Worm (Caenorhabditis elegans): ENCODE results near the gene fbxb-26.

DNA sequence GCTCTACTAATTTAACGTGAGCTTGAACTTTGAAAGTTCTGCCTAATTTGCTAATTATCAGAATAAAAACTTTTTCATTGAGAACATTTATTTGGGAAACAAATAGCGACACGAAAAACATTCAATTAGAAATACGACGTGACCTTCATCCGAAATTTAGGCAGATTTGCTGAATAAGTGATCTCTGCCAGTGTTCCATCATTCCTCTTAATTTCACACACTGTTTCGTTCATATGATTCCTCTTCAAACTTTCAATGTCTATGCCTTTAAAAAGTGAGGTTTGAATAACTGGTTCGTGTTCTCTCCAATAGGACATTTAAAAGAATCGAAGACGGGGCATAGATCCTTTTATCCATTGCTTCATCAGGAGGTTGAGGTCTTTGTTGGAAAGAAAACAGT, 31.8 kb upstream of the fbxb-26 start, which contains the start of gene fbxb-20:
- no peak for TF ChIP-seq tbx-37 (GFP tag; conservative IDR thresholded peaks at IDR 0.05)
- no peak for TF ChIP-seq ama-1 (optimal IDR thresholded peaks at IDR 0.05)
- no peak for TF ChIP-seq hnd-1 (tag; optimal IDR thresholded peaks at IDR 0.05)
- TF ChIP-seq flt-1 (GFP tag; IDR thresholded peaks at IDR 0.05) = no peak
